Worm (Caenorhabditis elegans): ENCODE data around the gene ttr-32.
"Not testable (repeated sequence)": the region's sequence is repeated elsewhere in the genome, so short reads cannot be mapped to it uniquely, and the experiment has no call there.

Gene ttr-32

DNA sequence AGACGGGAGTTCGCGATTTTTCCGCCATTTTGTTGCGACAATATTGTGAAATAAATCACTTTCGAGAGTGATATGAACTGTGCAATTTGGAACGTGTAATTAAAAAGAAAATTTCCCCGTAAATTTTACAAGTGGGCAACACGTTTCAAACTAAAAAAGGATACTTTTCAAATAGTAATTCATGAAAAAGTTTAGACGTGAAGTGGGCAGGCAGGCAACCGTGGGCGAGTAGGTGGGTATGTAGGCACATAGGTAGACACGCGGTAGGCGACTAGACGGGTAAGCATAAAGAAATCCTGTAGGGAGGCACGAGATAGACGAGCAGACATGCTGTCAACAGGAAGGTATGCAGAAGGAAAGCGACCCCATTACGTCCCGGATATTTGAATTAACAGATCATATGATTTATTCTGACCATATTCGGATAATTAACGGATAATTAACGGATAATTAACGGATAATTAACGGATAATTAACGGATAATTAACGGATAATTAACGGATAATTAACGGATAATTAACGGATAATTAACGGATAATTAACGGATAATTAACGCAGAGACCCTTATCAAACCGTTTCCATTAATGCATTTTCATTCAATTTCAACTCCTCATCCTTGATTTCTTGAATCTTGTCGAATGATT is 27.2 kb downstream of the ttr-32 start, which contains the start of gene R13A5.11:
R13A5.11 (minus strand) TSS at position 51 of the 644 bp plus-strand sequence.
- no peak for TF ChIP-seq ama-1 (optimal IDR thresholded peaks at IDR 0.05)
- TF ChIP-seq ama-1 (GFP tag; optimal IDR thresholded peaks at IDR 0.05): no peak
- no peak for TF ChIP-seq Y53F4B.3 (GFP tag; IDR thresholded peaks at IDR 0.05)
- no peak for TF ChIP-seq lin-54 (GFP tag; optimal IDR thresholded peaks at IDR 0.05)
- TF ChIP-seq K11D2.4 (GFP tag; IDR thresholded peaks at IDR 0.05): no peak
- TF ChIP-seq aptf-3 (GFP tag; IDR thresholded peaks at IDR 0.05): no peak
- TF ChIP-seq tbx-9 (tag; optimal IDR thresholded peaks at IDR 0.05; ENCODE audit: borderline replicate concordance): no peak
- no peak for TF ChIP-seq egl-44 (GFP tag; IDR thresholded peaks at IDR 0.05)
- TF ChIP-seq egl-18 (GFP tag; IDR thresholded peaks at IDR 0.05): no peak
- no peak for TF ChIP-seq pbrm-1 (GFP tag; IDR thresholded peaks at IDR 0.05)
- no peak for TF ChIP-seq Y56A3A.18 (GFP tag; IDR thresholded peaks at IDR 0.05)
- no peak for TF ChIP-seq akir-1 (GFP tag; optimal IDR thresholded peaks at IDR 0.05)
- no peak for TF ChIP-seq unc-130 (GFP tag; optimal IDR thresholded peaks at IDR 0.05)

DNA sequence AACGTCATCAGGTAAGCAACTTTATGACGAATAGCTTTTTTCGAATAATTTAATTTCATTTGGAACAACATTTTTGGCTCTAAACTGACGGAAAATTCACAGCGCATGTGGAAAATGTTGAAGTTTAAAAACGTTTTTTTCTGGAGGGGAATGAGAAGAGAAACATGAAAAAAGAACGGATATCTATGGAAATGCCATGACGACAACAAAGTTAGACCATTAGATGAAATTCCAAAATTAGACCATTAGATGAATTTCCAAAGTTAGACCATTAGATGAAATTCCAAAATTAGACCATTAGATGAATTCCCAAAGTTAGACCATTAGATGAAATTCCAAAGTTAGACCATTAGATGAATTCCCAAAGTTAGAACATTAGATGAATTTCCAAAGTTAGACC is 28.3 kb downstream of the ttr-32 start, which contains the start of gene Y80D4G.2:
Y80D4G.2 (minus strand) TSS at position 101 of the 400 bp plus-strand sequence.
- not testable (repeated sequence) for TF ChIP-seq mel-28 (tag; optimal IDR thresholded peaks at IDR 0.05; ENCODE audit: borderline replicate concordance); mxl-1 (tag; optimal IDR thresholded peaks at IDR 0.05); F22D6.2 (tag; optimal IDR thresholded peaks at IDR 0.05)

DNA sequence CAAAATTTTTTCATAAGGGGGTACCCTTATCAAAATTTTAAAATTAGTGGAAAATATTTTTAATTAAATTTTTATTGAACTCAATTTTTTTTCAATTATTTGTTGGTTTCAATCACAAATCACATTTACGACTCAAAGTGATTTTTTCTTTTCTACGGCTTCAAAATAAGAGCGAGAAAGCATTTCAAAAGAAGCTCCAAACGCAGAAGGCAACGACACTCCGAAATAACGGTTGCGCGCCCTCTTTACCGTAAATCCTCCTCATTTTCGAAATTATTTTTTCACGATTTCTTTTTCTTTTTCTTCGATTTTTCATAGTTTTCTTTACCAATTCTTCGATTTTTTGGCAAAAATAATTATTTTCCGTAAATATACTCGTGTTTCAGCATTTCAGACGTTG is 34.9 kb downstream of the ttr-32 start:
- TF ChIP-seq attf-3 (GFP tag; conservative IDR thresholded peaks at IDR 0.05): peak; percentile 86

DNA sequence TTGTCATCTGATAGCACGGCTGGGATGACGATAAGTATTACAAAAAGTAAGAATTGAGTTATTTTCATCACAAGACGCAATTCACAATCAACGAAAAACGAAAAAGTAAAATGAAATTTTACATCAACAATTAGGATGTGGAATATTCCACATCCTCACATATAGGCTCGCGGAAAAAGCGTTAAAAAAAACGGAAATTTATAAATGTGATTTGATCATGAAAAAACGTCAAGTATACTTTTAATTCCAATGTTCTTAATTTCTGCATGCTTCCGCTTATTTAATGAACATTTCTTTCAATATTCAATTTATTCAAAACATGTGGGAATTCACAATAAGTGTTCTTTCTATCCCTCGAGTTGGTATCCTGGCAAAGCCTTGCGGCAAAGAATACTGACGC is 42.0 kb downstream of the ttr-32 start, which contains the start of gene T04A6.3:
T04A6.3 (minus strand) TSS at position 101 of the 400 bp plus-strand sequence.
- TF ChIP-seq ceh-91 (GFP tag; IDR thresholded peaks at IDR 0.05) (no peak), nfya-1 (tag; optimal IDR thresholded peaks at IDR 0.05; ENCODE audit: borderline replicate concordance, insufficient read depth) (no peak), attf-3 (GFP tag; conservative IDR thresholded peaks at IDR 0.05) (no peak), nhr-27 (tag; optimal IDR thresholded peaks at IDR 0.05) (no peak), lin-54 (GFP tag; optimal IDR thresholded peaks at IDR 0.05) (no peak), him-1 (tag; optimal IDR thresholded peaks at IDR 0.05) (no peak), egl-18 (GFP tag; IDR thresholded peaks at IDR 0.05) (no peak), dox-1 (GFP tag; IDR thresholded peaks at IDR 0.05) (no peak), nhr-179 (tag; optimal IDR thresholded peaks at IDR 0.05) (no peak), B0019.2 (GFP tag; conservative IDR thresholded peaks at IDR 0.05) (no peak), dpff-1 (tag; optimal IDR thresholded peaks at IDR 0.05) (no peak), ceh-27 (GFP tag; optimal IDR thresholded peaks at IDR 0.05) (no peak), zim-3 (tag; optimal IDR thresholded peaks at IDR 0.05) (no peak), B0336.3 (GFP tag; IDR thresholded peaks at IDR 0.05) (no peak), unc-130 (GFP tag; optimal IDR thresholded peaks at IDR 0.05) (no peak)

DNA sequence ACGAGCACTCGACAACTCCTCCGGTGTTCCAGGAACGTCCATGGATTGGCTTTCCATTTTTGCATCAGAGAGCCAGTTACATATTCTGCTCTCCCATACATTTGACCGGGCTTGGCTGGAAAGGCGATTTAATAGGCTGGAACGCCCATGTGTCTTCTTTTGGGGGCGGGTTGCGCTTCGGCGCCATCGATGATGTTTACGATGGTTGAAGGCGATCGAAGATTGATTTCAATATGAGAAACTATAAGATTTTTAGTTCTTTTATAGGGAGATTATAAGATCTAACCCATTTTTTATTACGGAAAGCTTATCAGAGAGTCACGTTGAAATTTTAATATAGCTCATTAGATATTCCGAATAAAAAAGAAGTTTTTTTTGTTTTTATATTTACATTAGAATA is 43.0 kb downstream of the ttr-32 start, which contains the start of gene nsph-4.3:
nsph-4.3 (minus strand) TSS at position 101 of the 400 bp plus-strand sequence.
- no peak for TF ChIP-seq attf-6 (GFP tag; IDR thresholded peaks at IDR 0.05)
- no peak for TF ChIP-seq lin-35 (GFP tag; optimal IDR thresholded peaks at IDR 0.05)

DNA sequence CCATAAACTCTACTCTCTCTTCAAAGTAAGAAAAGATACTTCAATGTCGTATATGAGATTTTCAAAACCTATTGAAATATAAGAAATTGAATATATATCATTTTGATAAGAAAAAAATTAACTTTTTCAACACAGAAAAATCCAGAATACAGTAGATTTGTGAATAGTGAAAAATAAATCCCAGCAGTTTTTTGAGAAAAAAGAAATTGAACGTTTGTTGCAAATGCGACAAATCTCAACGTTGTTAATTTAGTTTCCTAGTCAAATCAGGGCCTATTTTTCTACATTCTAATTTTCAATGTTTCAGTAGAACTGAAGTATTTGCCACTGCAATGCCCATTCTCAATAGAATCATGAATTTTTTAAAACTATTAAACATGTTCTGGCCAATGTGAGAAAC is 48.3 kb downstream of the ttr-32 start, which contains the start of gene T04A6.2:
T04A6.2 (plus strand) TSS at position 301 of the 400 bp plus-strand sequence.
- TF ChIP-seq T26A5.8 (tag; optimal IDR thresholded peaks at IDR 0.05) (no peak), Y79H2A.3 (GFP tag; conservative IDR thresholded peaks at IDR 0.05) (no peak), nfya-1 (tag; optimal IDR thresholded peaks at IDR 0.05; ENCODE audit: borderline replicate concordance, insufficient read depth) (no peak), attf-5 (GFP tag; optimal IDR thresholded peaks at IDR 0.05) (no peak), hlh-12 (tag; optimal IDR thresholded peaks at IDR 0.05) (no peak), fkh-3 (tag; optimal IDR thresholded peaks at IDR 0.05) (no peak), sdz-38 (tag; optimal IDR thresholded peaks at IDR 0.05) (no peak), Y56A3A.18 (GFP tag; IDR thresholded peaks at IDR 0.05) (no peak), let-607 (tag; optimal IDR thresholded peaks at IDR 0.05) (no peak)
